Worm (Caenorhabditis elegans): Measurements from ENCODE around the gene nsun-1.

- TF ChIP-seq jun-1 (tag; optimal IDR thresholded peaks at IDR 0.05): no peak
- no peak for TF ChIP-seq xbp-1 (tag; optimal IDR thresholded peaks at IDR 0.05)
- no peak for TF ChIP-seq C34B4.2 (tag; optimal IDR thresholded peaks at IDR 0.05)
- TF ChIP-seq ama-1 (optimal IDR thresholded peaks at IDR 0.05): no peak
- TF ChIP-seq ztf-11 (tag; optimal IDR thresholded peaks at IDR 0.05): no peak
- no peak for TF ChIP-seq aly-2 (tag; optimal IDR thresholded peaks at IDR 0.05)
- no peak for TF ChIP-seq vab-15 (tag; optimal IDR thresholded peaks at IDR 0.05)
- no peak for TF ChIP-seq snpc-4 (tag; optimal IDR thresholded peaks at IDR 0.05)
- no peak for TF ChIP-seq tlp-1 (tag; optimal IDR thresholded peaks at IDR 0.05)
- no peak for TF ChIP-seq grh-1 (GFP tag; IDR thresholded peaks at IDR 0.05)
- no peak for TF ChIP-seq nhr-11 (tag; optimal IDR thresholded peaks at IDR 0.05)
Measured at ce11 chrII:461297-461696, 14.4 kb downstream of the nsun-1 start.

All from whole organism, L1 larva.